Worm (Caenorhabditis elegans) whole organism, midembryonic: ENCODE results near the gene rpc-1.

Source experiments
- T22C8.4 ChIP-seq: fragments of 200-800 bp; sonication (Bioruptor generic); IDR thresholded peaks from 2 replicates; pipeline ENCODE4 v1.3.6; 2022; ENCODE audit warnings: missing genetic modification characterization, missing compliant biosample characterization
- cog-1 ChIP-seq: sonication (generic microtip); optimal IDR thresholded peaks from 2 replicates; lab custom pipeline; 2016; ENCODE audit warnings: missing genetic modification characterization, missing compliant biosample characterization
- flt-1 ChIP-seq: fragments of 200-800 bp; sonication (Bioruptor generic); IDR thresholded peaks from 2 replicates; pipeline ENCODE4 v1.3.6; 2022; ENCODE audit warnings: missing genetic modification characterization, missing compliant biosample characterization
- klf-2 ChIP-seq: fragments of 200-800 bp; sonication (Bioruptor generic); conservative IDR thresholded peaks from 2 replicates; pipeline ENCODE4 v1.3.6; 2022; ENCODE audit warnings: missing genetic modification reagents, missing genetic modification characterization, missing compliant biosample characterization
- med-1 ChIP-seq: sonication (generic microtip); optimal IDR thresholded peaks from 2 replicates; lab custom pipeline; 2017; ENCODE audit warnings: missing genetic modification characterization, mild to moderate bottlenecking, missing compliant biosample characterization, antibody characterized with exemption, missing genetic modification reagents; ENCODE audit not compliant: insufficient read depth
- ref-1 ChIP-seq: fragments of 200-800 bp; sonication (Bioruptor generic); conservative IDR thresholded peaks from 2 replicates; pipeline ENCODE4 v1.3.6; 2022; ENCODE audit warnings: missing genetic modification reagents, missing genetic modification characterization, missing compliant biosample characterization
- tab-1 ChIP-seq: fragments of 200-800 bp; sonication (Bioruptor generic); IDR thresholded peaks from 2 replicates; pipeline ENCODE4 v1.3.6; 2022; ENCODE audit warnings: missing genetic modification characterization, missing compliant biosample characterization
- ztf-23 ChIP-seq: fragments of 200-800 bp; sonication (Bioruptor generic); IDR thresholded peaks from 2 replicates; pipeline ENCODE4 v1.3.6; 2022; ENCODE audit warnings: missing genetic modification reagents, missing genetic modification characterization, missing compliant biosample characterization
- ztf-29 ChIP-seq: fragments of 200-800 bp; sonication (Bioruptor generic); IDR thresholded peaks from 2 replicates; pipeline ENCODE4 v1.3.6; 2022; ENCODE audit warnings: missing genetic modification reagents, missing genetic modification characterization, missing compliant biosample characterization

Gene rpc-1

DNA sequence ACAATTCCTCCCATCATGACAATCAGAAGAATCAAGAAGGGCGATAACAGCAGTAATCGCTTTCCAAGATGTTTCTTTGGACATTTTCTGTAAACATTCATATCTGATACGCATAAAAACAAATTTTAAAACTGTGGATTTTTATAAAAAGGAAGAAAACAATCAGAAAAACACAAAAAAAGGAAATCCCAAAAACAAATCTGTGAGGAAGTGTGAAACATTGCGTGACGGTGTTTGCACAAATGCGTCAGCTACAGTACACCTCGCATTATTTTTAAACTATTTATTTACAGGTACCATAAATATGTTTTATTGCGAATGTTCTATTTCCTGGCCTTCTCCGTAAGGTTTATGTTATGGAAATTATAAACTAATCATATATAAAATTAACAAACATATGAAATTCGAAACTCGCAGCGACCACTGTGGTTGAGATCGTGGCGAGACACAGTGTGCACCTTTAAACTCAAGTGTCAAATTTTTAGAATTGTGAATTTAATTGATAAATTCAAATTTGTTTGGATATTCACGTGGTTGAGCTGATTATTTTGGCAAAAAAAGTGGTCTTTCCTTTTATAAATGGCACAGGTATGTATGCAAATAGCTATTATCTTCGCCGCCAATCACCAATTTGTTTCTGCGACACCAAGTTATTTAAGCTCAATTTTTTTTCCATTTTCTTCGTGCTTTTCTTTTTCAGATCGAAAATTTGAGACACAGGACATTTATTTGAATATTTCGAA is 44.1 kb downstream of the rpc-1 start, which contains the start of the genes C34D4.10 and str-48:
Gene C34D4.10, minus strand, starts transcription at position 101 of the 743 bp plus-strand sequence.
Gene str-48, plus strand, starts transcription at position 693 of the 743 bp plus-strand sequence.
- TF ChIP-seq T22C8.4 (GFP tag; lab: Robert Waterston, UW) (no peak), flt-1 (GFP tag; lab: Robert Waterston, UW) (no peak), ref-1 (GFP tag; lab: Robert Waterston, UW) (no peak), ztf-29 (GFP tag; lab: Robert Waterston, UW) (no peak), tab-1 (GFP tag; lab: Robert Waterston, UW) (no peak), med-1 (GFP tag; lab: Kevin White, UChicago) (no peak), klf-2 (no peak), cog-1 (tag; lab: Kevin White, UChicago) (no peak), ztf-23 (GFP tag; lab: Robert Waterston, UW) (no peak)

DNA sequence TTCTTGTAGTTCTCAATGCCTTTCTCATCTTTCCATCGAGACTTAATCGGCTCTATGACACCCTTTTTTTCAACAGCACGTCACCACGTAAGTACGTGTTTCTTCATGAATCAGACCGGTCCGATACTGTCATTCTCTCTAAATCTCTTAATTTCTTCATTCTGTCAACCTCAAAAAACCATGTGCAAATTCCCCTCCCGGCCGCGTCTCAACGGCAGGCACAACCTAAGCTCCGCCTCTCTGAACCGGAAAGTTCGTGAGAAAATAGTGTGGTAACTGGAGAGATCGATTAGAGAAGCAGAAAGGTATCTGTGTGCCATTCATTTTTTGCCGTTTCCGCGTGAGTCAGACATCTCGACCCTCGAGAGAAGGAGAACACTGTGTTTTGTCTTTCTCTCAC is 50.9 kb downstream of the rpc-1 start, which contains the start of gene nas-8:
Gene nas-8, plus strand, starts transcription at position 301 of the 400 bp plus-strand sequence.
- TF ChIP-seq ztf-23 (GFP tag; lab: Robert Waterston, UW) (no peak), ref-1 (GFP tag; lab: Robert Waterston, UW) (no peak), klf-2 (no peak), ztf-29 (GFP tag; lab: Robert Waterston, UW) (no peak), flt-1 (GFP tag; lab: Robert Waterston, UW) (no peak), tab-1 (GFP tag; lab: Robert Waterston, UW) (no peak), med-1 (GFP tag; lab: Kevin White, UChicago) (no peak), T22C8.4 (GFP tag; lab: Robert Waterston, UW) (no peak), cog-1 (tag; lab: Kevin White, UChicago) (no peak)

DNA sequence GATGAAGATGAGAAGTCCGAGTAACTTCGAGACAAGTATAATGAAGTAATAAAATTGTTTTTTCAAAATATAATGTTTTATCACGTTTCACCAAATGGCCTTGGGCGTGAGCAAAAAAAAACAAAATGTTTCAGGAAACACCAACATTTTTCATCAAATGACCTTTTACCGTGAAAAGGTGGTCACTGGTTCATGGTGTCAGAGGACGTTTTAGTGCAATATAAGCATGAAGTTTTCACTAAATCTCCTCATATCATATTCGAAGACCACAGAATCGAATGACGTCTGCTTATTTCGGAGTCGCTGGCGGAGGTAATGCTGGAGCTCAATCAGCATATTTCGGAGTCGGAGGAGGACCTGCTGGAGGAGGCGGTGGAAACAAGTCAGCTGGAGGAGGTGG is 54.2 kb downstream of the rpc-1 start, which contains the start of the genes ZC477.7 and ssq-3:
Gene ZC477.7, minus strand, starts transcription at position 101 of the 400 bp plus-strand sequence.
Gene ssq-3, plus strand, starts transcription at position 251 of the 400 bp plus-strand sequence.
- TF ChIP-seq ztf-23 (GFP tag; lab: Robert Waterston, UW): no peak
- TF ChIP-seq klf-2: no peak
- TF ChIP-seq tab-1 (GFP tag; lab: Robert Waterston, UW): no peak
- TF ChIP-seq T22C8.4 (GFP tag; lab: Robert Waterston, UW): no peak
- TF ChIP-seq flt-1 (GFP tag; lab: Robert Waterston, UW): no peak
- no peak for TF ChIP-seq cog-1 (tag; lab: Kevin White, UChicago)
- no peak for TF ChIP-seq med-1 (GFP tag; lab: Kevin White, UChicago)
- no peak for TF ChIP-seq ref-1 (GFP tag; lab: Robert Waterston, UW)
- TF ChIP-seq ztf-29 (GFP tag; lab: Robert Waterston, UW): no peak
